Worm (Caenorhabditis elegans) whole organism, L1 larva: Measurements from ENCODE around the gene K06H6.1.

Experiments used
- C16A3.4 ChIP-seq: fragments of 150-350 bp; optimal IDR thresholded peaks from 2 replicates; lab custom pipeline; 2014; ENCODE audit warnings: missing biosample characterization, missing genetic modification characterization
- aly-2 ChIP-seq: fragments of 150-350 bp; optimal IDR thresholded peaks from 2 replicates; lab custom pipeline; 2014; ENCODE audit warnings: missing biosample characterization, missing genetic modification characterization
- ama-1 ChIP-seq: fragments of 150-350 bp; optimal IDR thresholded peaks from 2 replicates; lab custom pipeline; 2014
- blmp-1 ChIP-seq: fragments of 150-350 bp; optimal IDR thresholded peaks from 2 replicates; lab custom pipeline; 2014; ENCODE audit warnings: missing biosample characterization, missing genetic modification characterization
- ceh-63 ChIP-seq: fragments of 200-800 bp; sonication (Bioruptor generic); optimal IDR thresholded peaks from 2 replicates; lab custom pipeline; 2018; ENCODE audit warnings: mild to moderate bottlenecking, missing genetic modification characterization, missing compliant biosample characterization
- ceh-8 ChIP-seq: fragments of 200-800 bp; sonication (Bioruptor generic); optimal IDR thresholded peaks from 2 replicates; lab custom pipeline; 2018; ENCODE audit warnings: mild to moderate bottlenecking, missing genetic modification characterization, moderate library complexity, missing compliant biosample characterization
- ces-1 ChIP-seq: fragments of 150-350 bp; optimal IDR thresholded peaks from 2 replicates; lab custom pipeline; 2014; ENCODE audit warnings: missing biosample characterization, missing genetic modification reagents, missing genetic modification characterization
- dpl-1 ChIP-seq, 3 experiments: fragments of 150-350 bp in 2 of 3; sonication (generic microtip) in 1 of 3; optimal IDR thresholded peaks; 2 replicates each; lab custom pipeline; 2014 to 2017; ENCODE audit warnings: missing biosample characterization in 3 of 3, missing genetic modification characterization in 3 of 3, missing genetic modification reagents in 3 of 3
- dsc-1 ChIP-seq: sonication (generic microtip); optimal IDR thresholded peaks from 2 replicates; lab custom pipeline; 2016; ENCODE audit warnings: mild to moderate bottlenecking, missing genetic modification characterization, missing compliant biosample characterization
- efl-1 ChIP-seq, 4 experiments: fragments of 150-350 bp; optimal IDR thresholded peaks in 3 of 4; peaks in 1 of 4; 1 replicate in 1 of 4; 2 replicates in 3 of 4; lab custom pipeline; 2014; ENCODE audit warnings: missing biosample characterization in 2 of 4, missing genetic modification characterization in 2 of 4, missing genetic modification reagents in 2 of 4
- efl-3 ChIP-seq: fragments of 200-800 bp; sonication (Bioruptor generic); optimal IDR thresholded peaks from 2 replicates; lab custom pipeline; 2018; ENCODE audit warnings: mild to moderate bottlenecking, missing genetic modification characterization, missing compliant biosample characterization
- egl-13 ChIP-seq: sonication (generic microtip); optimal IDR thresholded peaks from 2 replicates; lab custom pipeline; 2016; ENCODE audit warnings: missing genotype, missing genetic modification reagents, missing genetic modification characterization, missing compliant biosample characterization
- egl-27 ChIP-seq, 2 experiments: fragments of 150-350 bp in 1 of 2; sonication (generic microtip); optimal IDR thresholded peaks; 3 replicates each; lab custom pipeline; 2017 to 2018; ENCODE audit warnings: missing biosample characterization in 2 of 2, missing genetic modification characterization in 2 of 2, missing genetic modification reagents in 2 of 2
- elt-2 ChIP-seq: sonication (generic microtip); optimal IDR thresholded peaks from 2 replicates; lab custom pipeline; 2016; ENCODE audit warnings: missing genetic modification characterization, mild to moderate bottlenecking, inconsistent platforms, missing compliant biosample characterization, missing genetic modification reagents
- elt-3 ChIP-seq, 6 experiments: fragments of 150-350 bp in 1 of 6; sonication (generic microtip); optimal IDR thresholded peaks; 2 replicates each; lab custom pipeline; 2017 to 2018; ENCODE audit warnings: missing biosample characterization in 6 of 6, missing genetic modification characterization in 6 of 6, inconsistent platforms in 1 of 6
- ets-5 ChIP-seq: fragments of 200-800 bp; sonication (Bioruptor generic); IDR thresholded peaks from 2 replicates; pipeline ENCODE4 v1.3.6; 2022; ENCODE audit warnings: missing genetic modification characterization, missing compliant biosample characterization
- fkh-4 ChIP-seq: sonication (generic microtip); optimal IDR thresholded peaks from 2 replicates; lab custom pipeline; 2016; ENCODE audit warnings: missing compliant biosample characterization, missing genetic modification characterization, borderline replicate concordance
- grh-1 ChIP-seq: fragments of 200-800 bp; sonication (Bioruptor generic); IDR thresholded peaks from 2 replicates; pipeline ENCODE4 v1.3.6; 2022; ENCODE audit warnings: missing genetic modification reagents, missing genetic modification characterization, missing compliant biosample characterization
- hlh-17 ChIP-seq: fragments of 200-800 bp; sonication (Bioruptor generic); optimal IDR thresholded peaks from 2 replicates; lab custom pipeline; 2018; ENCODE audit warnings: missing genetic modification characterization, mild to moderate bottlenecking, missing compliant biosample characterization, moderate library complexity, borderline replicate concordance
- irx-1 ChIP-seq: sonication (generic microtip); optimal IDR thresholded peaks from 2 replicates; lab custom pipeline; 2016; ENCODE audit warnings: missing genetic modification characterization, missing compliant biosample characterization
- isw-1 ChIP-seq: fragments of 200-800 bp; sonication (Bioruptor generic); IDR thresholded peaks from 2 replicates; pipeline ENCODE4 v1.3.6; 2022; ENCODE audit warnings: missing genetic modification characterization, missing compliant biosample characterization
- jun-1 ChIP-seq: fragments of 150-350 bp; optimal IDR thresholded peaks from 2 replicates; lab custom pipeline; 2014; ENCODE audit warnings: missing biosample characterization, missing genetic modification reagents, missing genetic modification characterization
- lin-14 ChIP-seq: fragments of 200-800 bp; sonication (Bioruptor generic); optimal IDR thresholded peaks from 2 replicates; lab custom pipeline; 2018; ENCODE audit warnings: mild to moderate bottlenecking, missing genetic modification characterization, moderate library complexity, missing compliant biosample characterization
- lin-35 ChIP-seq, 2 experiments: fragments of 150-350 bp; optimal IDR thresholded peaks; 2 replicates each; lab custom pipeline; 2014; ENCODE audit warnings: missing biosample characterization in 2 of 2, missing genetic modification characterization in 2 of 2, missing genetic modification reagents in 2 of 2
- lir-3 ChIP-seq: sonication (generic microtip); optimal IDR thresholded peaks from 2 replicates; lab custom pipeline; 2016; ENCODE audit warnings: mild to moderate bottlenecking, missing genetic modification characterization, moderate library complexity, missing compliant biosample characterization; ENCODE audit not compliant: poor library complexity
- lsy-2 ChIP-seq, 2 experiments: fragments of 150-350 bp; optimal IDR thresholded peaks; 2 replicates each; lab custom pipeline; 2014; ENCODE audit warnings: missing biosample characterization in 2 of 2, missing genetic modification characterization in 2 of 2
- mab-9 ChIP-seq: fragments of 200-800 bp; sonication (Bioruptor generic); IDR thresholded peaks from 2 replicates; pipeline ENCODE4 v1.3.6; 2022; ENCODE audit warnings: missing genetic modification reagents, missing genetic modification characterization, missing compliant biosample characterization
- mdl-1 ChIP-seq, 2 experiments: fragments of 150-350 bp; optimal IDR thresholded peaks; 2 replicates each; lab custom pipeline; 2014 to 2017; ENCODE audit warnings: missing biosample characterization in 2 of 2, missing genetic modification characterization in 2 of 2, inconsistent platforms in 1 of 2
- nhr-12 ChIP-seq: sonication (generic microtip); optimal IDR thresholded peaks from 2 replicates; lab custom pipeline; 2017; ENCODE audit warnings: missing biosample characterization, missing genetic modification characterization
- nhr-20 ChIP-seq: sonication (generic microtip); optimal IDR thresholded peaks from 2 replicates; lab custom pipeline; 2016; ENCODE audit warnings: mild to moderate bottlenecking, missing genetic modification characterization, missing compliant biosample characterization
- nhr-71 ChIP-seq: sonication (generic microtip); optimal IDR thresholded peaks from 2 replicates; lab custom pipeline; 2016; ENCODE audit warnings: mild to moderate bottlenecking, missing genetic modification characterization, moderate library complexity, missing compliant biosample characterization
- nhr-77 ChIP-seq: fragments of 150-350 bp; optimal IDR thresholded peaks from 2 replicates; lab custom pipeline; 2014; ENCODE audit warnings: missing biosample characterization, missing genetic modification characterization
- nhr-85 ChIP-seq: sonication (generic microtip); peaks from one replicate; lab custom pipeline; 2016; ENCODE audit warnings: missing genetic modification characterization, inconsistent platforms, missing compliant biosample characterization
- nhr-90 ChIP-seq: sonication (generic microtip); optimal IDR thresholded peaks from 2 replicates; lab custom pipeline; 2016; ENCODE audit warnings: mild to moderate bottlenecking, missing genetic modification characterization, missing compliant biosample characterization; ENCODE audit not compliant: poor library complexity
- pqm-1 ChIP-seq: sonication (generic microtip); optimal IDR thresholded peaks from 3 replicates; lab custom pipeline; 2017; ENCODE audit warnings: missing biosample characterization, missing genetic modification characterization
- rnt-1 ChIP-seq: sonication (generic microtip); optimal IDR thresholded peaks from 2 replicates; lab custom pipeline; 2016; ENCODE audit warnings: mild to moderate bottlenecking, missing genetic modification characterization, moderate library complexity, missing compliant biosample characterization
- snpc-4 ChIP-seq: fragments of 150-350 bp; optimal IDR thresholded peaks from 2 replicates; lab custom pipeline; 2014; ENCODE audit warnings: missing biosample characterization, missing genetic modification characterization
- snu-23 ChIP-seq: sonication (generic microtip); optimal IDR thresholded peaks from 2 replicates; lab custom pipeline; 2016; ENCODE audit warnings: missing genetic modification characterization, missing compliant biosample characterization
- sptf-1 ChIP-seq: fragments of 150-350 bp; optimal IDR thresholded peaks from 2 replicates; lab custom pipeline; 2014; ENCODE audit warnings: missing biosample characterization, missing genetic modification characterization
- swsn-7 ChIP-seq: sonication (generic microtip); optimal IDR thresholded peaks from 2 replicates; lab custom pipeline; 2016; ENCODE audit warnings: missing genetic modification characterization, missing compliant biosample characterization
- unc-130 ChIP-seq: fragments of 150-350 bp; optimal IDR thresholded peaks from 2 replicates; lab custom pipeline; 2017; ENCODE audit warnings: missing biosample characterization, missing genetic modification characterization, inconsistent platforms
- unc-30 ChIP-seq: sonication (generic microtip); optimal IDR thresholded peaks from 2 replicates; lab custom pipeline; 2017; ENCODE audit warnings: missing biosample characterization, missing genetic modification characterization
- unc-86 ChIP-seq: sonication (generic microtip); optimal IDR thresholded peaks from 2 replicates; lab custom pipeline; 2016; ENCODE audit warnings: missing genetic modification characterization, missing compliant biosample characterization
- vab-15 ChIP-seq: sonication (generic microtip); optimal IDR thresholded peaks from 2 replicates; lab custom pipeline; 2017; ENCODE audit warnings: missing genotype, mild to moderate bottlenecking, missing genetic modification characterization, missing compliant biosample characterization

K06H6.1 gene

DNA sequence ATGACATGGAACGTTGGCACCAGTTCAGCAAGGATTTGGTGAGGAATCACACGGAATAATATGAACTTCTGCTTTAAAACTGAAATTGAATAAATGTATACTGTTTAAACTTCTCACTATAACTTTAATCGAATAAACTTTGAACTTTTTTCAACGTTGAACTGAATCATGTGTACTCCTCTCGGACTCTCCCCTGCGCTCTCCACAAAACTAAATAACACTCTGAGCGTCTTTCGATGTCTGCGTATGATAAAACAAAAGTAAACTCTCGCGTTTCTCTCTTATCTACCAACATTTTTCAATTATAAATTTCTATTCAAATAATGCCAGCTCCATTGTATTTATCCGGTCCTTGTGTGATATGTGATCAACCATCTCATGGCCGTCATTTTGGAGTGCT lies 43.9 kb downstream of the K06H6.1 start:
- no peak for TF ChIP-seq irx-1 (tag; lab: Kevin White, UChicago)
- peak; percentile 11 to 22 for TF ChIP-seq efl-1 (optimal IDR thresholded peaks at IDR 0.05; lab: Kevin White, UChicago)
- TF ChIP-seq efl-1 (GFP tag; optimal IDR thresholded peaks at IDR 0.05 in 1 of 2; lab: Kevin White, UChicago): peak in 1 of 2 experiments; percentile 62
- TF ChIP-seq egl-13: no peak
- no peak for TF ChIP-seq isw-1 (GFP tag; lab: Robert Waterston, UW)
- TF ChIP-seq lir-3 (tag; lab: Kevin White, UChicago): no peak
- TF ChIP-seq nhr-12 (tag; lab: Kevin White, UChicago): no peak
- peak; percentile 30 for TF ChIP-seq snu-23 (GFP tag; lab: Kevin White, UChicago)
- no peak for TF ChIP-seq sptf-1 (tag; lab: Kevin White, UChicago)
- TF ChIP-seq mdl-1 (tag; optimal IDR thresholded peaks at IDR 0.05; lab: Kevin White, UChicago): no peak
- no peak for TF ChIP-seq unc-30
- no peak for TF ChIP-seq unc-86 (tag; lab: Kevin White, UChicago)
- no peak for TF ChIP-seq aly-2 (tag; lab: Kevin White, UChicago)
- peak; percentile 29 for TF ChIP-seq nhr-20 (tag; lab: Kevin White, UChicago)
- TF ChIP-seq lin-35 (GFP tag; optimal IDR thresholded peaks at IDR 0.05; lab: Kevin White, UChicago): peak in 1 of 2 experiments; percentile 32

DNA sequence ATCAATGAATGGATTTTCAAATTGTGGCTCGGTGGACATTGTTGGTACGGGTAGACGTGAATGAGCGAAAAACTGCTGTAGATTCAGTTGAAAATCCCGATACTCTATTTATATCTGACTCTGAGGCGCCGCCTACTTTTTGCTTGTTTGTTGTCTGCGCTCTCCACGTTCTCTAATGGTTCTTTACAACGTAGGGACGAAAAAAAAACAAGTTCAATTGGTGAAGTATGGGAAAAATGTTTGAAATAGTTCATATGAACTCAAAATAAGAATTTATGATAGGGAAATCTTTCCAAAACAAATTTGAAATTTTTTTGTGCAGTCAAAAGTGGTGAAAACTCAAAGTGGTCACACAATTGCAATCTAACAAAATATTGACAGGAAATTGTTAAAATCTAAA lies 46.9 kb downstream of the K06H6.1 start, which contains the start of gene F48G7.10:
F48G7.10 (minus strand) TSS at position 101 of the 400 bp plus-strand sequence.
- TF ChIP-seq vab-15 (tag; lab: Kevin White, UChicago) (no peak), nhr-85 (tag; lab: Kevin White, UChicago) (peak; percentile 58)

DNA sequence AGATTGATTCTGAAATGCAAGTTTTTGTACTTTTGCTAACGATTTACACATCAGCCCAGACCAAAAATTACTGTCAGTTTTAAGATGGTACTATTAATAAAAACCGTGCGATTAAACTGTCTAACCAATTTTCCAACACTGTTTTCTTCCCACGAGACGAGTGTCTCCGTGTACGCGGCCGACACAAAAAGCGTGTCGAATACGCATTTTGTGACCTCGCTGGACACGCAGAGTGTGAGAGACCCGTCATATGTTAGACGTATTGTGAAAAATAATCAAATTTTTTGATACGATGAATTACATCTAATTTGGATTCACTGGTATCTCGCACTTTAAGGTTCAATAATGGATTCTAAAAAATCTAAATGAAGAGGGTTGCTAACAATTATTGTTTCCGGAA lies 47.7 kb downstream of the K06H6.1 start:
- TF ChIP-seq lsy-2 (tag; optimal IDR thresholded peaks at IDR 0.05; lab: Kevin White, UChicago) (peak in 1 of 2 experiments; percentile 10), jun-1 (tag; lab: Kevin White, UChicago) (no peak), lin-35 (GFP tag; optimal IDR thresholded peaks at IDR 0.05; lab: Kevin White, UChicago) (peak in 1 of 2 experiments; percentile 67), mab-9 (GFP tag; lab: Robert Waterston, UW) (no peak), nhr-20 (tag; lab: Kevin White, UChicago) (peak; percentile 33), nhr-85 (tag; lab: Kevin White, UChicago) (peak; percentile 80), blmp-1 (peak; percentile 35), nhr-90 (peak; percentile 0), unc-86 (tag; lab: Kevin White, UChicago) (no peak), snu-23 (GFP tag; lab: Kevin White, UChicago) (peak; percentile 44), snpc-4 (tag; lab: Kevin White, UChicago) (peak; percentile 66), nhr-71 (peak; percentile 27), ceh-63 (GFP tag; lab: Kevin White, UChicago) (no peak), ceh-8 (no peak), ces-1 (no peak), C16A3.4 (tag; lab: Kevin White, UChicago) (peak; percentile 27), mdl-1 (tag; optimal IDR thresholded peaks at IDR 0.05; lab: Kevin White, UChicago) (peak in 1 of 2 experiments; percentile 47), elt-2 (peak; percentile 29), lin-14 (peak; percentile 95), unc-130 (tag; lab: Kevin White, UChicago) (peak; percentile 20), dsc-1 (tag; lab: Kevin White, UChicago) (no peak), elt-3 (tag; optimal IDR thresholded peaks at IDR 0.05; lab: Kevin White, UChicago) (peak in 1 of 6 experiments; percentile 8)

DNA sequence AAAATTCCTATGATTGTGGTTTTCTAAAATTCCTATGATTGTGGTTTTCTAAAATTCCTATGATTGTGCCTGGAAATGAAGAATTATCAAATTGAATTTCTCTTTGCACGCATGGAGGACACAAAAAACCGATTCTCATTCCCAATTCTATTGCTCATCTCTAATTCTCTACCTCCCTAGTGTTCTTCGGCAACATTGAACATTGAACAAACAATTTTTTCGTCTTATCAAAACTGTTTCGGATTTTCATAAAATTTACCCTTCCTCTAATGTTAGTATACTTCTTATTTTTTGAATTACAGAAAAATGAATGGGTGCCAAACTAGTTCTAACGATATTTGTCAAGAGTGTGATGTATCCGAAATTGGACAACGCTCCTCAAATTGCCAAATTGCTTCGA lies 48.4 kb downstream of the K06H6.1 start, which contains the start of gene pals-31:
pals-31 (plus strand) TSS at position 301 of the 400 bp plus-strand sequence.
- no peak for TF ChIP-seq unc-130 (tag; lab: Kevin White, UChicago)
- no peak for TF ChIP-seq egl-27 (tag; optimal IDR thresholded peaks at IDR 0.05; lab: Kevin White, UChicago)
- TF ChIP-seq ets-5: no peak
- no peak for TF ChIP-seq lsy-2 (tag; optimal IDR thresholded peaks at IDR 0.05; lab: Kevin White, UChicago)
- TF ChIP-seq grh-1: no peak
- no peak for TF ChIP-seq egl-13
- no peak for TF ChIP-seq pqm-1 (tag; lab: Kevin White, UChicago)
- TF ChIP-seq efl-3 (GFP tag; lab: Kevin White, UChicago): no peak
- no peak for TF ChIP-seq mab-9 (GFP tag; lab: Robert Waterston, UW)
- TF ChIP-seq hlh-17: no peak
- no peak for TF ChIP-seq fkh-4 (tag; lab: Kevin White, UChicago)
- TF ChIP-seq dpl-1 (GFP tag; optimal IDR thresholded peaks at IDR 0.05; lab: Kevin White, UChicago): no peak
- no peak for TF ChIP-seq nhr-77 (tag; lab: Kevin White, UChicago)
- TF ChIP-seq swsn-7 (tag; lab: Kevin White, UChicago): no peak
- no peak for TF ChIP-seq rnt-1 (tag; lab: Kevin White, UChicago)
- TF ChIP-seq ama-1 (lab: Kevin White, UChicago): no peak
